Worm (Caenorhabditis elegans) whole organism, L4 larva: ENCODE data around the gene B0244.6.

Source experiments
- F26F4.8 ChIP-seq: fragments of 200-800 bp; sonication (Bioruptor generic); conservative IDR thresholded peaks from 2 replicates; pipeline ENCODE4 v1.3.6; 2022; ENCODE audit warnings: missing genetic modification characterization, missing compliant biosample characterization
- T20F7.1 ChIP-seq: fragments of 200-800 bp; sonication (Bioruptor generic); optimal IDR thresholded peaks from 2 replicates; lab custom pipeline; 2018; ENCODE audit warnings: mild to moderate bottlenecking, missing genetic modification characterization, missing compliant biosample characterization
- Y105C5A.15 ChIP-seq: fragments of 200-800 bp; sonication (Bioruptor generic); IDR thresholded peaks from 2 replicates; pipeline ENCODE4 v1.3.6; 2022; ENCODE audit warnings: missing genetic modification characterization, missing compliant biosample characterization
- Y48G9A.11 ChIP-seq: fragments of 200-800 bp; sonication (Bioruptor generic); IDR thresholded peaks from 2 replicates; pipeline ENCODE4 v1.3.6; 2022; ENCODE audit warnings: missing genetic modification reagents, missing genetic modification characterization, missing compliant biosample characterization
- Y5F2A.4 ChIP-seq: fragments of 200-800 bp; sonication (Bioruptor generic); optimal IDR thresholded peaks from 2 replicates; lab custom pipeline; 2018; ENCODE audit warnings: mild to moderate bottlenecking, missing genetic modification characterization, missing compliant biosample characterization
- Y75B8A.6 ChIP-seq: fragments of 200-800 bp; sonication (Bioruptor generic); IDR thresholded peaks from 2 replicates; pipeline ENCODE4 v1.3.6; 2022; ENCODE audit warnings: missing genetic modification reagents, missing genetic modification characterization, missing compliant biosample characterization
- ZK546.5 ChIP-seq, 2 experiments: sonication (generic microtip); optimal IDR thresholded peaks; 2 replicates each; lab custom pipeline; 2017; ENCODE audit warnings: missing biosample characterization in 2 of 2, missing genetic modification characterization in 2 of 2
- aha-1 ChIP-seq: fragments of 150-350 bp; peaks from one replicate; lab custom pipeline; 2014; ENCODE audit warnings: missing biosample characterization, missing genetic modification characterization
- attf-4 ChIP-seq: sonication (generic microtip); optimal IDR thresholded peaks from 3 replicates; lab custom pipeline; 2017; ENCODE audit warnings: missing biosample characterization, missing genetic modification characterization
- ceh-32 ChIP-seq: sonication (generic microtip); optimal IDR thresholded peaks from 2 replicates; lab custom pipeline; 2016; ENCODE audit warnings: mild to moderate bottlenecking, missing genetic modification characterization, missing compliant biosample characterization; ENCODE audit not compliant: poor library complexity
- ceh-62 ChIP-seq: sonication (generic microtip); optimal IDR thresholded peaks from 2 replicates; lab custom pipeline; 2017; ENCODE audit warnings: missing biosample characterization, missing genetic modification characterization
- ces-1 ChIP-seq: fragments of 150-350 bp; sonication (generic microtip); optimal IDR thresholded peaks from 4 replicates; lab custom pipeline; 2014; ENCODE audit warnings: missing biosample characterization, missing genetic modification reagents, missing genetic modification characterization
- cey-2 ChIP-seq: sonication (generic microtip); optimal IDR thresholded peaks from 3 replicates; lab custom pipeline; 2017; ENCODE audit warnings: missing genetic modification characterization, mild to moderate bottlenecking, missing compliant biosample characterization, antibody characterized with exemption, borderline replicate concordance; ENCODE audit not compliant: insufficient read depth
- ctbp-1 ChIP-seq: fragments of 200-800 bp; sonication (Bioruptor generic); IDR thresholded peaks from 2 replicates; pipeline ENCODE4 v1.3.6; 2022; ENCODE audit warnings: missing genetic modification reagents, missing genetic modification characterization, missing compliant biosample characterization
- daf-12 ChIP-seq: fragments of 150-350 bp; optimal IDR thresholded peaks from 2 replicates; lab custom pipeline; 2014; ENCODE audit warnings: missing biosample characterization, missing genetic modification reagents, missing genetic modification characterization
- daf-19 ChIP-seq: fragments of 200-800 bp; sonication (Bioruptor generic); conservative IDR thresholded peaks from 2 replicates; pipeline ENCODE4 v1.3.6; 2022; ENCODE audit warnings: missing genetic modification characterization, missing compliant biosample characterization
- dmd-6 ChIP-seq: fragments of 200-800 bp; sonication (Bioruptor generic); IDR thresholded peaks from 2 replicates; pipeline ENCODE4 v1.3.6; 2022; ENCODE audit warnings: missing genetic modification reagents, missing genetic modification characterization, missing compliant biosample characterization
- dmd-8 ChIP-seq: fragments of 200-800 bp; sonication (Bioruptor generic); IDR thresholded peaks from 2 replicates; pipeline ENCODE4 v1.3.6; 2022; ENCODE audit warnings: missing genetic modification characterization, missing compliant biosample characterization
- duxl-1 ChIP-seq: sonication (generic microtip); optimal IDR thresholded peaks from 2 replicates; lab custom pipeline; 2016; ENCODE audit warnings: mild to moderate bottlenecking, missing genetic modification characterization, moderate library complexity, missing compliant biosample characterization; ENCODE audit not compliant: poor library complexity
- egl-27 ChIP-seq: sonication (generic microtip); optimal IDR thresholded peaks from 3 replicates; lab custom pipeline; 2017; ENCODE audit warnings: missing biosample characterization, missing genetic modification reagents, missing genetic modification characterization
- fkh-10 ChIP-seq: fragments of 150-350 bp; optimal IDR thresholded peaks from 2 replicates; lab custom pipeline; 2014; ENCODE audit warnings: missing biosample characterization, missing genetic modification reagents, missing genetic modification characterization
- fos-1 ChIP-seq: fragments of 150-350 bp; optimal IDR thresholded peaks from 2 replicates; lab custom pipeline; 2014; ENCODE audit warnings: missing biosample characterization, missing genetic modification characterization
- gei-8 ChIP-seq: fragments of 200-800 bp; sonication (Bioruptor generic); optimal IDR thresholded peaks from 2 replicates; lab custom pipeline; 2018; ENCODE audit warnings: mild to moderate bottlenecking, missing genetic modification characterization, missing compliant biosample characterization
- hif-1 ChIP-seq, 2 experiments: sonication (generic microtip); optimal IDR thresholded peaks; 2 replicates each; lab custom pipeline; 2016 to 2017; ENCODE audit warnings: missing compliant biosample characterization in 2 of 2, missing genetic modification characterization in 2 of 2, missing genetic modification reagents in 2 of 2, missing genotype in 2 of 2, mild to moderate bottlenecking in 1 of 2
- hlh-30 ChIP-seq: sonication (generic microtip); optimal IDR thresholded peaks from 2 replicates; lab custom pipeline; 2017; ENCODE audit warnings: antibody characterized with exemption, mild to moderate bottlenecking, missing genetic modification characterization, missing compliant biosample characterization; ENCODE audit not compliant: insufficient read depth
- hmg-1.1 ChIP-seq: fragments of 200-800 bp; sonication (Bioruptor generic); IDR thresholded peaks from 2 replicates; pipeline ENCODE4 v1.3.6; 2022; ENCODE audit warnings: missing genetic modification reagents, missing genetic modification characterization, missing compliant biosample characterization
- lin-1 ChIP-seq: fragments of 200-800 bp; sonication (Bioruptor generic); IDR thresholded peaks from 2 replicates; pipeline ENCODE4 v1.3.6; 2022; ENCODE audit warnings: missing genetic modification reagents, missing genetic modification characterization, missing compliant biosample characterization
- lin-15B ChIP-seq: fragments of 150-350 bp; sonication (generic microtip); optimal IDR thresholded peaks from 3 replicates; lab custom pipeline; 2014; ENCODE audit warnings: missing biosample characterization, missing genetic modification characterization
- lin-29 ChIP-seq: fragments of 200-800 bp; sonication (Bioruptor generic); IDR thresholded peaks from 2 replicates; pipeline ENCODE4 v1.3.6; 2022; ENCODE audit warnings: missing genetic modification reagents, missing genetic modification characterization, missing compliant biosample characterization
- madf-5 ChIP-seq, 2 experiments: fragments of 200-800 bp; sonication (Bioruptor generic); IDR thresholded peaks; 2 replicates each; pipeline ENCODE4 v1.3.6; 2022; ENCODE audit warnings: missing compliant biosample characterization in 2 of 2, missing genetic modification characterization in 2 of 2
- mdt-29 ChIP-seq: fragments of 200-800 bp; sonication (Bioruptor generic); IDR thresholded peaks from 2 replicates; pipeline ENCODE4 v1.3.6; 2022; ENCODE audit warnings: missing genetic modification reagents, missing genetic modification characterization, missing compliant biosample characterization
- mep-1 ChIP-seq: fragments of 150-350 bp; sonication (generic microtip); optimal IDR thresholded peaks from 3 replicates; lab custom pipeline; 2014; ENCODE audit warnings: missing biosample characterization, missing genetic modification characterization
- mes-2 ChIP-seq: sonication (generic microtip); optimal IDR thresholded peaks from 2 replicates; lab custom pipeline; 2016; ENCODE audit warnings: missing genotype, mild to moderate bottlenecking, missing genetic modification characterization, missing compliant biosample characterization; ENCODE audit not compliant: poor library complexity, severe bottlenecking
- nhr-237 ChIP-seq: sonication (generic microtip); optimal IDR thresholded peaks from 2 replicates; lab custom pipeline; 2017; ENCODE audit warnings: missing biosample characterization, missing genetic modification characterization
- nhr-6 ChIP-seq: fragments of 150-350 bp; optimal IDR thresholded peaks from 2 replicates; lab custom pipeline; 2014; ENCODE audit warnings: missing biosample characterization, missing genetic modification characterization
- nhr-77 ChIP-seq: fragments of 150-350 bp; optimal IDR thresholded peaks from 2 replicates; lab custom pipeline; 2014; ENCODE audit warnings: missing biosample characterization, missing genetic modification characterization
- php-3 ChIP-seq: fragments of 200-800 bp; sonication (Bioruptor generic); IDR thresholded peaks from 2 replicates; pipeline ENCODE4 v1.3.6; 2022; ENCODE audit warnings: missing genetic modification reagents, missing genetic modification characterization, missing compliant biosample characterization
- rbr-2 ChIP-seq: sonication (generic microtip); optimal IDR thresholded peaks from 2 replicates; lab custom pipeline; 2016; ENCODE audit warnings: missing genotype, missing genetic modification characterization, missing compliant biosample characterization
- saeg-2 ChIP-seq: fragments of 200-800 bp; sonication (Bioruptor generic); IDR thresholded peaks from 2 replicates; pipeline ENCODE4 v1.3.6; 2022; ENCODE audit warnings: missing genetic modification reagents, missing genetic modification characterization, missing compliant biosample characterization
- sdz-12 ChIP-seq: fragments of 200-800 bp; sonication (Bioruptor generic); optimal IDR thresholded peaks from 2 replicates; lab custom pipeline; 2018; ENCODE audit warnings: mild to moderate bottlenecking, missing genetic modification characterization, missing compliant biosample characterization
- skn-1 ChIP-seq: fragments of 150-350 bp; optimal IDR thresholded peaks from 2 replicates; lab custom pipeline; 2014; ENCODE audit warnings: missing biosample characterization, missing genetic modification characterization
- snpc-1.2 ChIP-seq: fragments of 200-800 bp; sonication (Bioruptor generic); IDR thresholded peaks from 2 replicates; pipeline ENCODE4 v1.3.6; 2022; ENCODE audit warnings: missing genetic modification reagents, missing genetic modification characterization, missing compliant biosample characterization
- spr-3 ChIP-seq: fragments of 200-800 bp; sonication (Bioruptor generic); optimal IDR thresholded peaks from 2 replicates; lab custom pipeline; 2018; ENCODE audit warnings: mild to moderate bottlenecking, missing genetic modification characterization, missing compliant biosample characterization
- tag-97 ChIP-seq: fragments of 200-800 bp; sonication (Bioruptor generic); IDR thresholded peaks from 2 replicates; pipeline ENCODE4 v1.3.6; 2022; ENCODE audit warnings: missing genetic modification characterization, missing compliant biosample characterization
- unc-130 ChIP-seq: sonication (generic microtip); optimal IDR thresholded peaks from 2 replicates; lab custom pipeline; 2016; ENCODE audit warnings: missing genetic modification reagents, missing genetic modification characterization, missing compliant biosample characterization
- unc-39 ChIP-seq: sonication (generic microtip); optimal IDR thresholded peaks from 2 replicates; lab custom pipeline; 2017; ENCODE audit warnings: missing biosample characterization, missing genetic modification characterization
- unc-62 ChIP-seq, 3 experiments: fragments of 150-350 bp in 1 of 3; sonication (generic microtip); optimal IDR thresholded peaks in 2 of 3; peaks in 1 of 3; 1 replicate in 1 of 3; 2 replicates in 2 of 3; lab custom pipeline; 2014 to 2017; ENCODE audit warnings: missing biosample characterization in 3 of 3, missing genetic modification characterization in 3 of 3, missing genetic modification reagents in 3 of 3, missing genotype in 1 of 3
- zag-1 ChIP-seq: fragments of 150-350 bp; optimal IDR thresholded peaks from 2 replicates; lab custom pipeline; 2014; ENCODE audit warnings: missing biosample characterization, missing genetic modification characterization
- zfp-2 ChIP-seq: sonication (generic microtip); optimal IDR thresholded peaks from 2 replicates; lab custom pipeline; 2016; ENCODE audit warnings: mild to moderate bottlenecking, missing genetic modification characterization, missing compliant biosample characterization
- zfp-3 ChIP-seq: fragments of 200-800 bp; sonication (Bioruptor generic); conservative IDR thresholded peaks from 2 replicates; pipeline ENCODE4 v1.3.6; 2022; ENCODE audit warnings: missing genetic modification reagents, missing genetic modification characterization, missing compliant biosample characterization
- zip-11 ChIP-seq: fragments of 200-800 bp; sonication (Bioruptor generic); IDR thresholded peaks from 2 replicates; pipeline ENCODE4 v1.3.6; 2022; ENCODE audit warnings: missing genetic modification characterization, missing compliant biosample characterization

B0244.6 gene

DNA sequence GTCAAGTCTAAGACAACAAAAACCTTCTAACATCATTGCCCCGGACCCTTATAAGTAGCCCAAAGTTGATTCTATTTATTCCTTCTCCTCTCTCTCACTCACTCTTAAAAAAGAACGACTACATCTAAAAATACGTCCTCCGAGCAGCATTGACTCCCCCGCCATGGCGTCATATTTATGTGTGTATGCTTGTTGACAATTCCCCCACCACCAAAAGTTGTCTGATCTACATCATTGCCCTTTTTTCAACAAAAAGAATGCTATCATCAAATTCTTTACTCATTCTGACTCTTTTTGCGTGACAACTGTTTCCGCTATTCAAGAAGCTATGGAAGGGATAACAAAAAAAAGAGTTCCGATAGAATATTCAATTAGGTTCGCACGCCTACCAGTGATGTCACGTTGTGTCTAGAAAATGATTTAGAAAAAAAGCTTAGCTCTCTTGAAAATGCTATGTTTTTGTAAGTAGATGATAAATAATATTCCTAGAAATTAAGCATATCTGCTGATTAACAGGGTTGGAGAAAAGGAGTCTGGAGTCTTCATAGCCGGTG is 19.8 kb downstream of the B0244.6 start:
- TF ChIP-seq mep-1 (tag; lab: Kevin White, UChicago) (peak; percentile 12), hmg-1.1 (no peak), egl-27 (tag; lab: Kevin White, UChicago) (no peak), dmd-8 (no peak), lin-1 (no peak), hif-1 (tag; optimal IDR thresholded peaks at IDR 0.05; lab: Kevin White, UChicago) (no peak), ceh-62 (no peak), Y105C5A.15 (GFP tag; lab: Robert Waterston, UW) (no peak), sdz-12 (no peak), zip-11 (GFP tag; lab: Robert Waterston, UW) (no peak), snpc-1.2 (0 out of 2 replicates have a peak, but pooled peaks have one; percentile 10), tag-97 (no peak), nhr-6 (tag; lab: Kevin White, UChicago) (no peak), ces-1 (peak; percentile 6), lin-29 (GFP tag; lab: Robert Waterston, UW) (no peak), spr-3 (no peak), rbr-2 (peak; percentile 27), saeg-2 (GFP tag; lab: Robert Waterston, UW) (no peak), Y5F2A.4 (no peak), gei-8 (GFP tag; lab: Kevin White, UChicago) (no peak), skn-1 (tag; lab: Kevin White, UChicago) (no peak), zfp-2 (tag; lab: Kevin White, UChicago) (no peak), unc-62 (GFP tag; optimal IDR thresholded peaks at IDR 0.05 in 1 of 2; lab: Kevin White, UChicago) (no peak), unc-62 (tag; optimal IDR thresholded peaks at IDR 0.05; lab: Kevin White, UChicago) (no peak), lin-15B (tag; lab: Kevin White, UChicago) (no peak), ZK546.5 (tag; optimal IDR thresholded peaks at IDR 0.05; lab: Kevin White, UChicago) (no peak), aha-1 (tag; lab: Kevin White, UChicago) (peak; percentile 94), Y48G9A.11 (GFP tag; lab: Robert Waterston, UW) (no peak), daf-12 (tag; lab: Kevin White, UChicago) (no peak), nhr-77 (tag; lab: Kevin White, UChicago) (no peak), ceh-32 (tag; lab: Kevin White, UChicago) (no peak), zag-1 (tag; lab: Kevin White, UChicago) (no peak), T20F7.1 (GFP tag; lab: Kevin White, UChicago) (no peak), ctbp-1 (GFP tag; lab: Robert Waterston, UW) (peak; percentile 21; the same call in 1 of the 2 replicates), unc-39 (tag; lab: Kevin White, UChicago) (no peak), cey-2 (no peak), zfp-3 (no peak), fos-1 (tag; lab: Kevin White, UChicago) (no peak), daf-19 (no peak), fkh-10 (GFP tag; lab: Kevin White, UChicago) (no peak), mdt-29 (GFP tag; lab: Robert Waterston, UW) (no peak)

ce11 chrIII:5758519-5759099 is 20.8 kb downstream of the B0244.6 start:
- TF ChIP-seq spr-3 (no peak), dmd-6 (peak; percentile 50), mes-2 (tag; lab: Kevin White, UChicago) (peak; percentile 20), hmg-1.1 (peak; percentile 44; the same call in 1 of the 2 replicates), duxl-1 (tag; lab: Kevin White, UChicago) (no peak), hlh-30 (tag; lab: Kevin White, UChicago) (peak; percentile 63), unc-39 (tag; lab: Kevin White, UChicago) (no peak), Y5F2A.4 (no peak), Y75B8A.6 (GFP tag; lab: Robert Waterston, UW) (no peak), unc-130 (no peak), Y105C5A.15 (GFP tag; lab: Robert Waterston, UW) (no peak), attf-4 (tag; lab: Kevin White, UChicago) (no peak), php-3 (GFP tag; lab: Robert Waterston, UW) (no peak), madf-5 (GFP tag; IDR thresholded peaks at IDR 0.05; lab: Robert Waterston, UW) (no peak), nhr-237 (tag; lab: Kevin White, UChicago) (no peak), F26F4.8 (no peak), lin-29 (GFP tag; lab: Robert Waterston, UW) (no peak)
